Fruit fly (Drosophila melanogaster): ENCODE results near the gene CG5958.
A peak's percentile ranks its signal among the peaks of the same experiment; 100 is the strongest.

Gene CG5958

dm6 chr2L:7420305-7421287, 12.7 kb downstream of the CG5958 start (continued):
- TF ChIP-seq CG10959 (GFP tag; IDR thresholded peaks at IDR 0.05): peak; percentile 40; the same call in 1 of the 2 replicates
- peak; percentile 68 for TF ChIP-seq tx (GFP tag; optimal IDR thresholded peaks at IDR 0.05)
- TF ChIP-seq hkb (optimal IDR thresholded peaks at IDR 0.05): no peak
- peak; percentile 60 for TF ChIP-seq hkb (GFP tag; IDR thresholded peaks at IDR 0.05)
- peak; percentile 62 for TF ChIP-seq org-1 (GFP tag; optimal IDR thresholded peaks at IDR 0.05)
- peak; percentile 59 for TF ChIP-seq Rx (GFP tag; IDR thresholded peaks at IDR 0.05)
- TF ChIP-seq CG5245 (GFP tag; optimal IDR thresholded peaks at IDR 0.05): no peak
- TF ChIP-seq CG13424 (tag; optimal IDR thresholded peaks at IDR 0.05): peak; percentile 37
- peak; percentile 51 for TF ChIP-seq NfI (GFP tag; optimal IDR thresholded peaks at IDR 0.05)
- TF ChIP-seq CG15269 (tag; optimal IDR thresholded peaks at IDR 0.05): peak; percentile 69
- TF ChIP-seq eyg (GFP tag; optimal IDR thresholded peaks at IDR 0.05): no peak
- no peak for TF ChIP-seq hb (GFP tag; IDR thresholded peaks at IDR 0.05; ENCODE audit: partially characterized antibody)
- peak; percentile 20 to 48 for TF ChIP-seq Hr51 (GFP tag; optimal IDR thresholded peaks at IDR 0.05)
- no peak for TF ChIP-seq CG12299 (tag; optimal IDR thresholded peaks at IDR 0.05)
- TF ChIP-seq run (tag; optimal IDR thresholded peaks at IDR 0.05): no peak
- peak; percentile 57 for TF ChIP-seq ATbp (GFP tag; optimal IDR thresholded peaks at IDR 0.05)
- TF ChIP-seq tup (GFP tag; optimal IDR thresholded peaks at IDR 0.05): peak; percentile 37
- no peak for TF ChIP-seq CG13123 (GFP tag; optimal IDR thresholded peaks at IDR 0.05)
- peak; percentile 39 for TF ChIP-seq repo (GFP tag; optimal IDR thresholded peaks at IDR 0.05)
- TF ChIP-seq CG6813 (GFP tag; optimal IDR thresholded peaks at IDR 0.05): peak; percentile 52
- peak; percentile 76 for TF ChIP-seq CG9609 (GFP tag; optimal IDR thresholded peaks at IDR 0.05)
- TF ChIP-seq CG13775 (GFP tag; optimal IDR thresholded peaks at IDR 0.05): peak; percentile 51
- 0 out of 2 replicates have a peak, but pooled peaks have one; percentile 4 for TF ChIP-seq CkIIα-i1 (GFP tag; IDR thresholded peaks at IDR 0.05)
- peak; percentile 33; the same call in 1 of the 2 replicates for TF ChIP-seq Gsc (GFP tag; IDR thresholded peaks at IDR 0.05)
- TF ChIP-seq CG1832 (GFP tag; optimal IDR thresholded peaks at IDR 0.05): peak; percentile 47
- peak; percentile 47; the same call in 1 of the 2 replicates for TF ChIP-seq CG31441 (GFP tag; IDR thresholded peaks at IDR 0.05)
- TF ChIP-seq jigr1 (GFP tag; IDR thresholded peaks at IDR 0.05): no peak
- peak; percentile 81 for TF ChIP-seq ci (GFP tag; IDR thresholded peaks at IDR 0.05)
- TF ChIP-seq CG9932 (GFP tag; IDR thresholded peaks at IDR 0.05): peak; percentile 75
- TF ChIP-seq Side (GFP tag; optimal IDR thresholded peaks at IDR 0.05): peak; percentile 62
- TF ChIP-seq vnd (GFP tag; IDR thresholded peaks at IDR 0.05; ENCODE audit: partially characterized antibody): no peak
- no peak for TF ChIP-seq CG18476 (GFP tag; optimal IDR thresholded peaks at IDR 0.05)
- peak; percentile 9 for TF ChIP-seq Abd-B (GFP tag; optimal IDR thresholded peaks at IDR 0.05)
- peak; percentile 70 for TF ChIP-seq Gug (GFP tag; IDR thresholded peaks at IDR 0.05)
- peak; percentile 15 for TF ChIP-seq CG10267 (tag; optimal IDR thresholded peaks at IDR 0.05)
- TF ChIP-seq CG14710 (tag; optimal IDR thresholded peaks at IDR 0.05): peak; percentile 8
- peak; percentile 41 for TF ChIP-seq Six4 (GFP tag; optimal IDR thresholded peaks at IDR 0.05)
- peak; percentile 90 for TF ChIP-seq sens (GFP tag)
- TF ChIP-seq CG10147 (GFP tag; optimal IDR thresholded peaks at IDR 0.05): peak; percentile 70
- peak; percentile 42 for TF ChIP-seq dm (GFP tag; optimal IDR thresholded peaks at IDR 0.05)
- 0 out of 3 replicates have a peak, but pooled peaks have one; percentile 13 for TF ChIP-seq ase (GFP tag; IDR thresholded peaks at IDR 0.05)
- TF ChIP-seq Taf1 (GFP tag; IDR thresholded peaks at IDR 0.05): peak; percentile 80
- TF ChIP-seq CG6272 (GFP tag; IDR thresholded peaks at IDR 0.05): peak; percentile 67
- TF ChIP-seq CG9727 (GFP tag; optimal IDR thresholded peaks at IDR 0.05): peak; percentile 75
- peak; percentile 38 for TF ChIP-seq onecut (GFP tag; IDR thresholded peaks at IDR 0.05)
- TF ChIP-seq ssp (GFP tag; IDR thresholded peaks at IDR 0.05): no peak
- TF ChIP-seq CG15011 (GFP tag; optimal IDR thresholded peaks at IDR 0.05): peak; percentile 56
- TF ChIP-seq CG10366 (GFP tag; IDR thresholded peaks at IDR 0.05): peak; percentile 65
